Worm (Caenorhabditis elegans): Measurements from ENCODE around the gene F23H11.7.

Gene F23H11.7

ce11 chrIII:937961-938360 lies 18.7 kb upstream of the F23H11.7 start, which contains the start of gene fbxa-56:
Gene fbxa-56, minus strand, starts transcription at chrIII:938061.
- TF ChIP-seq lin-35 (GFP tag; optimal IDR thresholded peaks at IDR 0.05) = no peak
- TF ChIP-seq efl-1 (optimal IDR thresholded peaks at IDR 0.05) = no peak
- peak in 1 of 2 experiments; percentile 32 for TF ChIP-seq efl-1 (GFP tag; optimal IDR thresholded peaks at IDR 0.05 in 1 of 2)

- TF ChIP-seq elt-2 (tag; optimal IDR thresholded peaks at IDR 0.05) = peak; percentile 55
- no peak for TF ChIP-seq ztf-4 (tag; optimal IDR thresholded peaks at IDR 0.05)
- TF ChIP-seq nhr-19 (GFP tag; conservative IDR thresholded peaks at IDR 0.05) = no peak
- no peak for TF ChIP-seq ceh-63 (GFP tag; optimal IDR thresholded peaks at IDR 0.05)
- TF ChIP-seq unc-30 (tag; optimal IDR thresholded peaks at IDR 0.05) = no peak
- TF ChIP-seq swsn-7 (tag; optimal IDR thresholded peaks at IDR 0.05) = no peak
These were observed 16.9 kb upstream of the F23H11.7 start, which contains the start of gene fbxa-55 for ce11 chrIII:936037-936507. Gene fbxa-55, minus strand, starts transcription at chrIII:936087.

- TF ChIP-seq ztf-11 (tag; optimal IDR thresholded peaks at IDR 0.05) (peak in 1 of 2 experiments; percentile 34), Y116A8C.19 (tag; optimal IDR thresholded peaks at IDR 0.05; ENCODE audit: borderline replicate concordance) (peak; percentile 40), ceh-8 (GFP tag; optimal IDR thresholded peaks at IDR 0.05) (peak; percentile 83), rnt-1 (tag; optimal IDR thresholded peaks at IDR 0.05) (peak; percentile 3), lir-3 (tag; optimal IDR thresholded peaks at IDR 0.05; ENCODE audit: poor library complexity) (peak; percentile 45), C04F5.9 (tag; optimal IDR thresholded peaks at IDR 0.05) (peak; percentile 10), sox-4 (tag; optimal IDR thresholded peaks at IDR 0.05) (peak; percentile 71), nhr-90 (tag; optimal IDR thresholded peaks at IDR 0.05; ENCODE audit: poor library complexity) (peak; percentile 14), irx-1 (tag; optimal IDR thresholded peaks at IDR 0.05) (peak; percentile 14)
These were observed 12.2 kb upstream of the F23H11.7 start for ce11 chrIII:931405-931804.

ce11 chrIII:926216-926615 lies 7.0 kb upstream of the F23H11.7 start, which contains the start of gene pef-1:
Gene pef-1, minus strand, starts transcription at chrIII:926316.
- no peak for TF ChIP-seq elt-2 (tag; optimal IDR thresholded peaks at IDR 0.05)
- no peak for TF ChIP-seq tlp-1 (tag; optimal IDR thresholded peaks at IDR 0.05)
- no peak for TF ChIP-seq nhr-84 (tag; optimal IDR thresholded peaks at IDR 0.05)
- TF ChIP-seq ceh-63 (GFP tag; optimal IDR thresholded peaks at IDR 0.05) = no peak
- TF ChIP-seq dsc-1 (tag; optimal IDR thresholded peaks at IDR 0.05) = peak; percentile 49
- no peak for TF ChIP-seq elt-3 (tag; optimal IDR thresholded peaks at IDR 0.05)
- TF ChIP-seq unc-86 (tag; optimal IDR thresholded peaks at IDR 0.05) = no peak

ce11 chrIII:916897-917296 lies 2.3 kb downstream of the F23H11.7 start, which contains the start of gene idpp-13:
Gene idpp-13, minus strand, starts transcription at chrIII:916997.
- TF ChIP-seq lin-13 (GFP tag; optimal IDR thresholded peaks at IDR 0.05) = no peak
- TF ChIP-seq efl-3 (GFP tag; optimal IDR thresholded peaks at IDR 0.05) = no peak
- no peak for TF ChIP-seq nhr-90 (tag; optimal IDR thresholded peaks at IDR 0.05; ENCODE audit: poor library complexity)
- TF ChIP-seq efl-1 (optimal IDR thresholded peaks at IDR 0.05) = no peak
- peak in 1 of 2 experiments; percentile 72 for TF ChIP-seq efl-1 (GFP tag; optimal IDR thresholded peaks at IDR 0.05 in 1 of 2)
- TF ChIP-seq unc-98 (GFP tag; IDR thresholded peaks at IDR 0.05) = no peak
- no peak for TF ChIP-seq irx-1 (tag; optimal IDR thresholded peaks at IDR 0.05)

- TF ChIP-seq blmp-1 (tag; optimal IDR thresholded peaks at IDR 0.05) (peak; percentile 57), Y116A8C.19 (tag; optimal IDR thresholded peaks at IDR 0.05; ENCODE audit: borderline replicate concordance) (no peak), tbx-2 (tag; optimal IDR thresholded peaks at IDR 0.05) (no peak), nhr-71 (tag; optimal IDR thresholded peaks at IDR 0.05) (peak; percentile 34), fos-1 (tag; optimal IDR thresholded peaks at IDR 0.05) (no peak), unc-130 (tag; optimal IDR thresholded peaks at IDR 0.05) (peak; percentile 36), grh-1 (GFP tag; IDR thresholded peaks at IDR 0.05) (no peak), elt-3 (tag; optimal IDR thresholded peaks at IDR 0.05) (peak in 1 of 6 experiments; percentile 5), nhr-11 (tag; optimal IDR thresholded peaks at IDR 0.05) (no peak), snu-23 (GFP tag; optimal IDR thresholded peaks at IDR 0.05) (peak; percentile 44), ama-1 (optimal IDR thresholded peaks at IDR 0.05) (no peak), zip-4 (GFP tag; optimal IDR thresholded peaks at IDR 0.05) (no peak), swsn-7 (tag; optimal IDR thresholded peaks at IDR 0.05) (peak; percentile 5), irx-1 (tag; optimal IDR thresholded peaks at IDR 0.05) (no peak), vab-15 (tag; optimal IDR thresholded peaks at IDR 0.05) (no peak), unc-98 (GFP tag; IDR thresholded peaks at IDR 0.05) (no peak), ztf-11 (tag; optimal IDR thresholded peaks at IDR 0.05) (no peak), ceh-63 (GFP tag; optimal IDR thresholded peaks at IDR 0.05) (no peak), ceh-82 (tag; optimal IDR thresholded peaks at IDR 0.05) (no peak), nhr-237 (tag; optimal IDR thresholded peaks at IDR 0.05) (no peak), fkh-4 (tag; optimal IDR thresholded peaks at IDR 0.05; ENCODE audit: borderline replicate concordance) (no peak), C04F5.9 (tag; optimal IDR thresholded peaks at IDR 0.05) (no peak)
These were observed 8.5 kb downstream of the F23H11.7 start, which contains the start of the genes F23H11.5 and bra-2 for ce11 chrIII:910540-911311. Gene F23H11.5, minus strand, starts transcription at chrIII:910590. Gene bra-2, plus strand, starts transcription at chrIII:911261.
